Worm (Caenorhabditis elegans): ENCODE results near the gene T16A9.3.

Gene T16A9.3

DNA sequence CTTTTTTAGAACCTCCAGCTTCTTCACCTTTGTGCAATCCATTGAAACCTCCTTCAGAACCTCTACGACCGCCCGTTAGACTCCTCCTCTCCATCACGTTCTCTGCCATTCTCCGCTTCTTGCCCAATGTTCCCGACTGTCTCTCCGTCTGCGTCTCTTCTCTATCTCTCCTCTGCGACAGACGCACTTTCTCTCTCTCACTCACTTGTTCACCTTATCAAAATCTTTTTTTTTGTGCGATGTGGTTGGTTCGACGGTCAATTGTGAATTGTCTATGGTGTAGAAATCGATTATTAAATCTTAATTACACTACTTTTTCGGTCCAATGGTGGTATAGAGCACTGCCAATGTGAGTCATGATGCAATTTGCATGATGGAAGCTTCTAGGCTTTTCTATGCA lies 11.9 kb upstream of the T16A9.3 start, which contains the start of gene atfs-1 (continued):
- TF ChIP-seq lsy-2 (tag; optimal IDR thresholded peaks at IDR 0.05) (peak; percentile 49 to 68), nhr-237 (tag; optimal IDR thresholded peaks at IDR 0.05) (no peak), nhr-90 (tag; optimal IDR thresholded peaks at IDR 0.05; ENCODE audit: poor library complexity) (peak; percentile 73), egl-13 (tag; optimal IDR thresholded peaks at IDR 0.05) (no peak), mef-2 (tag; optimal IDR thresholded peaks at IDR 0.05) (no peak), fkh-4 (tag; optimal IDR thresholded peaks at IDR 0.05; ENCODE audit: borderline replicate concordance) (no peak), efl-3 (GFP tag; optimal IDR thresholded peaks at IDR 0.05) (no peak), efl-1 (optimal IDR thresholded peaks at IDR 0.05) (peak; percentile 64 to 75), efl-1 (GFP tag; optimal IDR thresholded peaks at IDR 0.05 in 1 of 2) (peak; percentile 27 to 85), lin-14 (GFP tag; optimal IDR thresholded peaks at IDR 0.05) (peak; percentile 90), ztf-4 (tag; optimal IDR thresholded peaks at IDR 0.05) (no peak), tlp-1 (tag; optimal IDR thresholded peaks at IDR 0.05) (no peak), ceh-88 (GFP tag; IDR thresholded peaks at IDR 0.05) (no peak), snpc-4 (tag; optimal IDR thresholded peaks at IDR 0.05) (no peak), grh-1 (GFP tag; IDR thresholded peaks at IDR 0.05) (no peak), lin-15B (tag; optimal IDR thresholded peaks at IDR 0.05) (peak; percentile 21), jun-1 (tag; optimal IDR thresholded peaks at IDR 0.05) (peak; percentile 70), zip-4 (GFP tag; optimal IDR thresholded peaks at IDR 0.05) (peak; percentile 47), fos-1 (tag; optimal IDR thresholded peaks at IDR 0.05) (peak; percentile 21), hpl-2 (GFP tag; optimal IDR thresholded peaks at IDR 0.05) (no peak), unc-130 (tag; optimal IDR thresholded peaks at IDR 0.05) (peak; percentile 7), fkh-8 (tag; optimal IDR thresholded peaks at IDR 0.05) (peak; percentile 10), unc-98 (GFP tag; IDR thresholded peaks at IDR 0.05) (no peak), sup-37 (GFP tag; optimal IDR thresholded peaks at IDR 0.05) (no peak), sptf-1 (tag; optimal IDR thresholded peaks at IDR 0.05) (no peak), mdl-1 (tag; optimal IDR thresholded peaks at IDR 0.05) (peak in 1 of 2 experiments; percentile 68), alr-1 (tag; optimal IDR thresholded peaks at IDR 0.05; ENCODE audit: borderline replicate concordance) (no peak), mab-9 (GFP tag; IDR thresholded peaks at IDR 0.05) (0 out of 2 replicates have a peak, but pooled peaks have one; percentile 19), ceh-82 (tag; optimal IDR thresholded peaks at IDR 0.05) (peak in 2 of 3 experiments; percentile 57 to 67), ceh-63 (GFP tag; optimal IDR thresholded peaks at IDR 0.05) (no peak), nhr-19 (GFP tag; conservative IDR thresholded peaks at IDR 0.05) (peak; percentile 74), unc-62 (GFP tag; optimal IDR thresholded peaks at IDR 0.05) (no peak), lin-13 (GFP tag; optimal IDR thresholded peaks at IDR 0.05) (peak; percentile 51), nhr-76 (tag; optimal IDR thresholded peaks at IDR 0.05) (no peak), C34B4.2 (tag; optimal IDR thresholded peaks at IDR 0.05) (no peak), isw-1 (GFP tag; IDR thresholded peaks at IDR 0.05) (no peak), elt-2 (tag; optimal IDR thresholded peaks at IDR 0.05) (peak; percentile 66), egl-27 (tag; optimal IDR thresholded peaks at IDR 0.05) (peak in 1 of 2 experiments; percentile 6), rnt-1 (tag; optimal IDR thresholded peaks at IDR 0.05) (peak; percentile 83), nhr-77 (tag; optimal IDR thresholded peaks at IDR 0.05) (peak; percentile 63), tbx-2 (tag; optimal IDR thresholded peaks at IDR 0.05) (peak; percentile 67), sox-4 (tag; optimal IDR thresholded peaks at IDR 0.05) (peak; percentile 3), hlh-4 (tag; optimal IDR thresholded peaks at IDR 0.05) (no peak), irx-1 (tag; optimal IDR thresholded peaks at IDR 0.05) (no peak), Y116A8C.19 (tag; optimal IDR thresholded peaks at IDR 0.05; ENCODE audit: borderline replicate concordance) (no peak), unc-30 (tag; optimal IDR thresholded peaks at IDR 0.05) (no peak), nhr-11 (tag; optimal IDR thresholded peaks at IDR 0.05) (no peak), ceh-90 (tag; optimal IDR thresholded peaks at IDR 0.05) (no peak), F16B12.6 (tag; optimal IDR thresholded peaks at IDR 0.05) (no peak), nhr-20 (tag; optimal IDR thresholded peaks at IDR 0.05) (peak; percentile 82), ztf-11 (tag; optimal IDR thresholded peaks at IDR 0.05) (no peak), aha-1 (tag; optimal IDR thresholded peaks at IDR 0.05) (no peak), nhr-84 (tag; optimal IDR thresholded peaks at IDR 0.05) (no peak), swsn-7 (tag; optimal IDR thresholded peaks at IDR 0.05) (peak; percentile 72)

All from whole organism, L1 larva.